Fruit fly (Drosophila melanogaster): ENCODE measurements around the gene CASK.

DNA sequence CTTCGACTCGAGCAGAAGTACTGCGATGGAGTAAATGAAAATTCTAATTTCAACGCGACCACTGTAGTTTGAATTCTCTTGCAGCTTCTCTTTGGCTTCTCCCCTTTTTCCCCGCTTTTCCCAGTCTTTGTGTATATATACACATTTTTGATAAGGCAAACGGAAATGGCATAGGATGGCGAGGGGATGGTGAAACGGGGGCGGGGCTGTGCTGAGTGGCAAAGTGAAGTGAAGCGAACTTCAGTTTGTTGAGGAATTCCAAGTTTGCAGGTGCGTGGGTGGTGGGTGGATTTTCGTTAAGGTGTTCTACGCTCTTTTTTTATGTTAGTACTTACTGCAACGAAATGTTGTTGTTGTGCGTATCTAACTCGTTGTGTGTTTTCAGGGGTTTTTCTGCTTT lies 15.2 kb downstream of the CASK start:
- TF ChIP-seq psq (optimal IDR thresholded peaks at IDR 0.05) (no peak), Myc (optimal IDR thresholded peaks at IDR 0.05) (no peak), Sin3A (optimal IDR thresholded peaks at IDR 0.05) (no peak)
